Fruit fly (Drosophila melanogaster): Measurements from ENCODE around the gene IFT52.

DNA sequence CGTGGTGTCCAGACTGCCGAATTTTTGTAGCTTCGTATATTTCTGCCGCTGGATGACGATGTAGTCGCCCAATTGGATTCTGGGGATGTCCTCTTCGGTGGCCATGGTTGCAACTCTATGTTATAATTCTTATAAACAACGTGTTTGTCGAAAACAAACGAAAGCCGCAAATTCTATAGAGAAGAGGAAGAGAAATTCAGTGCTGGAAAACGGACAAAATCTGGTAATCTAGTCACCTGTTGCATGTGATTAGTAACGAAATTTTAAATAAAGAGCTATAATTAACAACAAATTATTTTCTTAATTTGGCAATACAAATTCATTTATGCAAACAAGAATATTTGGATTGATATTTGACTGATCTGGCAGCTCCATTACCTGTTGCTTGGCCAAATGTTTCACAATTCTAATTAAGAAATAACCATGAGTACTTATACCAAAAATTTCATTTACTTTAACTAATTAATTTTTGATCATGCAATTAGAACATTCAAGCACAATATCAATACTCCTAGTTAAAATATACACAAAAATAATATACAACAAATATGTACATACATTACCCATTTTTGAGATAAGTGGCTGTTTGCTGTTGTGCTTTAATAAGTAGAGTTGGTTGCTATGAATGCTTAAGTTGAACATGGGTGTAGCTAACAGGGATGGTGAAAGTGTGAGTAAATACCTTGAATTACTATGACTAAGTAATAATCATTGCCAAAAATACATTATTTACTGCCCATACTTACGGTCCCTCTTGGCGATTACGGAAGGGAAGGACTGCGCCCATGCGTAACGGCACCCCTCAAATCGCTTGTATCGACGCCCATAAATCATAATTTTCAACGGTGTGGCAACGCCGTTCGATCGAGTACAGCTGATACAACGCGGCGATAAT, 4.4 kb upstream of the IFT52 start, which contains the start of the genes Trmt6 and Ent2:
- peak; percentile 85 for TF ChIP-seq sage (GFP tag; optimal IDR thresholded peaks at IDR 0.05)
- peak; percentile 93 for TF ChIP-seq psq (GFP tag; optimal IDR thresholded peaks at IDR 0.05)
- TF ChIP-seq Jra (GFP tag; optimal IDR thresholded peaks at IDR 0.05), result peak; percentile 92
- TF ChIP-seq h (GFP tag; optimal IDR thresholded peaks at IDR 0.05), result peak; percentile 98
- TF ChIP-seq CG9705 (GFP tag; optimal IDR thresholded peaks at IDR 0.05), result peak; percentile 88
- no peak for TF ChIP-seq Hr78 (GFP tag; optimal IDR thresholded peaks at IDR 0.05)
- no peak for TF ChIP-seq Abd-B (GFP tag; optimal IDR thresholded peaks at IDR 0.05)
- peak; percentile 88 for TF ChIP-seq Sp1 (GFP tag; optimal IDR thresholded peaks at IDR 0.05)
- TF ChIP-seq pan (optimal IDR thresholded peaks at IDR 0.05), result no peak
- peak; percentile 83 for TF ChIP-seq Mio (GFP tag; optimal IDR thresholded peaks at IDR 0.05)
- TF ChIP-seq Dfd (GFP tag; optimal IDR thresholded peaks at IDR 0.05), result no peak
- peak; percentile 90 for TF ChIP-seq jim (GFP tag; optimal IDR thresholded peaks at IDR 0.05)
